Worm (Caenorhabditis elegans): ENCODE results near the gene C04E6.12.

ce11 chrV:5899940-5900339 is 19.8 kb downstream of the C04E6.12 start, which contains the start of gene srd-16:
- TF ChIP-seq elt-3 (tag; optimal IDR thresholded peaks at IDR 0.05): no peak
- TF ChIP-seq unc-62 (GFP tag; optimal IDR thresholded peaks at IDR 0.05): no peak
- TF ChIP-seq mab-5 (tag; optimal IDR thresholded peaks at IDR 0.05): no peak
- no peak for TF ChIP-seq unc-120 (tag; optimal IDR thresholded peaks at IDR 0.05; ENCODE audit: poor library complexity, severe bottlenecking)
- TF ChIP-seq lsy-2 (tag; optimal IDR thresholded peaks at IDR 0.05): no peak
- no peak for TF ChIP-seq snpc-4 (tag; optimal IDR thresholded peaks at IDR 0.05)
- no peak for TF ChIP-seq lin-32 (GFP tag; optimal IDR thresholded peaks at IDR 0.05)
- no peak for TF ChIP-seq sptf-1 (tag; optimal IDR thresholded peaks at IDR 0.05)
